Fruit fly (Drosophila melanogaster): Measurements from ENCODE around the gene CG8833.
A peak's percentile ranks its signal among the peaks of the same experiment; 100 is the strongest.

CG8833 gene

dm6 chr3L:13905515-13905914 is 23.3 kb downstream of the CG8833 start (continued):
- no peak for TF ChIP-seq CG17612 (GFP tag; IDR thresholded peaks at IDR 0.05)
- TF ChIP-seq Atf-2 (GFP tag; optimal IDR thresholded peaks at IDR 0.05): no peak
- TF ChIP-seq CG17359 (tag; optimal IDR thresholded peaks at IDR 0.05): peak; percentile 70
- peak; percentile 6 for TF ChIP-seq Abd-B (GFP tag; optimal IDR thresholded peaks at IDR 0.05)
- TF ChIP-seq Opbp (GFP tag; IDR thresholded peaks at IDR 0.05; ENCODE audit: partially characterized antibody): no peak
- no peak for TF ChIP-seq Side (GFP tag; optimal IDR thresholded peaks at IDR 0.05)
- no peak for TF ChIP-seq Dp (GFP tag; optimal IDR thresholded peaks at IDR 0.05)
- TF ChIP-seq cas (GFP tag; IDR thresholded peaks at IDR 0.05): no peak
- peak; percentile 78 for TF ChIP-seq CG31441 (GFP tag; IDR thresholded peaks at IDR 0.05)
- TF ChIP-seq CG9215 (GFP tag; IDR thresholded peaks at IDR 0.05): no peak
- no peak for TF ChIP-seq CG1647 (GFP tag; optimal IDR thresholded peaks at IDR 0.05)
- peak; percentile 66 for TF ChIP-seq slbo (GFP tag; IDR thresholded peaks at IDR 0.05)
- peak; percentile 61 for TF ChIP-seq Atf6 (GFP tag; IDR thresholded peaks at IDR 0.05)
- no peak for TF ChIP-seq Hr78 (GFP tag; optimal IDR thresholded peaks at IDR 0.05)
- TF ChIP-seq BtbVII (GFP tag; optimal IDR thresholded peaks at IDR 0.05): peak; percentile 84
- peak; percentile 88 for TF ChIP-seq CG11504 (tag; optimal IDR thresholded peaks at IDR 0.05)
- TF ChIP-seq kni (GFP tag; optimal IDR thresholded peaks at IDR 0.05): no peak
- TF ChIP-seq zen (tag; optimal IDR thresholded peaks at IDR 0.05): peak; percentile 16
- no peak for TF ChIP-seq CG14965 (GFP tag; optimal IDR thresholded peaks at IDR 0.05; ENCODE audit: borderline replicate concordance)
- no peak for TF ChIP-seq Dad (GFP tag; optimal IDR thresholded peaks at IDR 0.05)
- no peak for TF ChIP-seq CG6272 (GFP tag; IDR thresholded peaks at IDR 0.05)
- peak; percentile 56 for TF ChIP-seq CG10267 (tag; optimal IDR thresholded peaks at IDR 0.05)
- no peak for TF ChIP-seq dan (GFP tag; IDR thresholded peaks at IDR 0.05)
- TF ChIP-seq CG1603 (tag; optimal IDR thresholded peaks at IDR 0.05): no peak
- no peak for TF ChIP-seq pita (GFP tag; optimal IDR thresholded peaks at IDR 0.05)
- no peak for TF ChIP-seq Lpt (GFP tag; optimal IDR thresholded peaks at IDR 0.05)
- no peak for TF ChIP-seq CG9876 (GFP tag; optimal IDR thresholded peaks at IDR 0.05)
- no peak for TF ChIP-seq CG8765 (GFP tag; IDR thresholded peaks at IDR 0.05)
- no peak for TF ChIP-seq HmgD (GFP tag; optimal IDR thresholded peaks at IDR 0.05)
- no peak for TF ChIP-seq fu2 (GFP tag; optimal IDR thresholded peaks at IDR 0.05)
- TF ChIP-seq fru (optimal IDR thresholded peaks at IDR 0.05): no peak
- TF ChIP-seq gce (GFP tag; IDR thresholded peaks at IDR 0.05): no peak
- TF ChIP-seq Dfd (GFP tag; optimal IDR thresholded peaks at IDR 0.05): no peak
- no peak for TF ChIP-seq CG15073 (GFP tag; optimal IDR thresholded peaks at IDR 0.05)
- TF ChIP-seq h (optimal IDR thresholded peaks at IDR 0.05): no peak
- TF ChIP-seq gcm2 (GFP tag; optimal IDR thresholded peaks at IDR 0.05): no peak
- TF ChIP-seq dmrt11E (tag; optimal IDR thresholded peaks at IDR 0.05): no peak
- TF ChIP-seq PHDP (tag; optimal IDR thresholded peaks at IDR 0.05): peak; percentile 81
- no peak for TF ChIP-seq CG13287 (GFP tag; IDR thresholded peaks at IDR 0.05; ENCODE audit: partially characterized antibody)
- no peak for TF ChIP-seq nerfin-2 (GFP tag; IDR thresholded peaks at IDR 0.05; ENCODE audit: partially characterized antibody)
- no peak for TF ChIP-seq Poxn (GFP tag; IDR thresholded peaks at IDR 0.05)
- 0 out of 2 replicates have a peak, but pooled peaks have one; percentile 33 for TF ChIP-seq CG11085 (GFP tag; IDR thresholded peaks at IDR 0.05)
- no peak for TF ChIP-seq hbn (GFP tag; IDR thresholded peaks at IDR 0.05; ENCODE audit: partially characterized antibody)
- no peak for TF ChIP-seq CG15479 (GFP tag; optimal IDR thresholded peaks at IDR 0.05)
- peak; percentile 57 for TF ChIP-seq CG6689 (GFP tag; IDR thresholded peaks at IDR 0.05)
- peak; percentile 69 for TF ChIP-seq CG13296 (GFP tag; optimal IDR thresholded peaks at IDR 0.05)
- peak; percentile 86 for TF ChIP-seq CG7839 (tag; optimal IDR thresholded peaks at IDR 0.05)
- TF ChIP-seq ase (GFP tag; IDR thresholded peaks at IDR 0.05): no peak
- no peak for TF ChIP-seq ranshi (GFP tag; IDR thresholded peaks at IDR 0.05)
- no peak for TF ChIP-seq hkb (optimal IDR thresholded peaks at IDR 0.05)
- peak; percentile 40 for TF ChIP-seq hkb (GFP tag; IDR thresholded peaks at IDR 0.05)
- no peak for TF ChIP-seq NC2β (GFP tag; optimal IDR thresholded peaks at IDR 0.05)
- no peak for TF ChIP-seq CG13123 (GFP tag; optimal IDR thresholded peaks at IDR 0.05)

All from whole organism, embryonic.